Fruit fly (Drosophila melanogaster) S2 (cell line): ENCODE measurements around the gene tna.

Source experiments
- CG8478 ChIP-seq: fragments of >200 bp; optimal IDR thresholded peaks from 2 replicates; lab custom pipeline; 2018
- CTCF ChIP-seq, 2 experiments: fragments of >200 bp; optimal IDR thresholded peaks; 2 replicates each; lab custom pipeline; 2018

Gene tna

dm6 chr3L:10837869-10838783, 2.8 kb downstream of the tna start:
- TF ChIP-seq CTCF (optimal IDR thresholded peaks at IDR 0.05; lab: Kevin White, UChicago): no peak
- no peak for TF ChIP-seq CG8478 (lab: Kevin White, UChicago)

DNA sequence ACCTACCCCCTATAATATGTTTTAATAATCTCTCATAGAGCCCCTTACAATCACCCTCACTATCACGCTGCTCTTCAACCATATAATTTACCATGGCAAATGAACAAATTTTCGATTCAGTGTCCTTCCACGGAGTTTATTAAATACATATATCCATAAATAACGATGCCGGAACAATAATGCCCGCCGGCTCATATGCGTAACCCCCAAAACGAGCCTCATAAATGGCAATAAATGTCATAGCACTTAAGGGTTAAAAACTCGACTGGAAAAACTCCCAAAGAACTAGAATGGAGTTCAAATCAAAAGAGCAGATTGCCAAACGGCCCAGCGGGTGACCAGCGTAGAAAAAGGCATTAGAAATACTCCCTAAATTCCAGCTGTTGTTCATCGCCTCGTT, 5.5 kb downstream of the tna start:
- no peak for TF ChIP-seq CG8478 (lab: Kevin White, UChicago)
- no peak for TF ChIP-seq CTCF (optimal IDR thresholded peaks at IDR 0.05; lab: Kevin White, UChicago)

DNA sequence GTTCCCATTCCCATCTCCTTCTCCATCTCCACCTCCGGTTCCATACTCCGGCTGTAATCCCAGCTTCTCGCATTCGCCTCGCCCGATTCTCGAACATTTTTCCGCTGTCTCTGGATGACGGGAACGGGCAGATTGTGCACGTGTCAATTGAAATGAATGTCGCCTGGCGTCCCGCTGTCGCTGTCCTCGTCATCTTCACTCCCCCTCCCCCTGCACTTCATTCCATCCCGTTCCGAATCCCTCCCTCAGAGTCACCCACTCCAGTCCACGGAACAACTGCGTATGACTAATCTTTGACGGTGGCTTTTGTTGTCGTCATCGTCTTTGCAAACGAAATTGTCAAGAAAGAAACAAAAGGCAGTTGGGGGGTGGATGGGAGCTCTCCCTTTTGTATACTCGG, 6.6 kb downstream of the tna start:
- TF ChIP-seq CTCF (optimal IDR thresholded peaks at IDR 0.05; lab: Kevin White, UChicago): no peak
- no peak for TF ChIP-seq CG8478 (lab: Kevin White, UChicago)

- no peak for TF ChIP-seq CG8478 (lab: Kevin White, UChicago)
- no peak for TF ChIP-seq CTCF (optimal IDR thresholded peaks at IDR 0.05; lab: Kevin White, UChicago)
Observed at dm6 chr3L:10842830-10843229, 7.5 kb downstream of the tna start.

dm6 chr3L:10843273-10843672, 7.9 kb downstream of the tna start:
- TF ChIP-seq CG8478 (lab: Kevin White, UChicago) (no peak), CTCF (optimal IDR thresholded peaks at IDR 0.05; lab: Kevin White, UChicago) (no peak)

DNA sequence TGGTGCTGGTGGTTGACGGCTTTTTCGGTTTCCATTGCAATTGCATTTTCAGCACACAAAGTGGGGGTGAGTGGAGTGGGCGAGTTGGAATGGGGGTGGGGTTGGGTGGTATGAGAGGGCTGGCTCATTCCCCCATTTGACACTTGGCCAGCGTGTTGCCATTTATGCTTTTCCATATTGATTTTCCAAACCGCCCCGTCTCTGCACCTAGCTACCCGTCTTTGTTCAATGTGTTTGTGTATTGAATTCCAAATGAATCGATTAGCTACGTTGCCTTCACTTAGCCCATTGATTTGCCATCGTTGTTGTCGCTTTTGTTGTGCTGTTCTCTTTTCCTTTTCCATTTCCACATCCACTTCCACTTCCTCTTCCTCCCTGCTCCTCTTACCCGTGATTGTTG, 8.4 kb downstream of the tna start:
- TF ChIP-seq CTCF (optimal IDR thresholded peaks at IDR 0.05; lab: Kevin White, UChicago) (no peak), CG8478 (lab: Kevin White, UChicago) (no peak)

DNA sequence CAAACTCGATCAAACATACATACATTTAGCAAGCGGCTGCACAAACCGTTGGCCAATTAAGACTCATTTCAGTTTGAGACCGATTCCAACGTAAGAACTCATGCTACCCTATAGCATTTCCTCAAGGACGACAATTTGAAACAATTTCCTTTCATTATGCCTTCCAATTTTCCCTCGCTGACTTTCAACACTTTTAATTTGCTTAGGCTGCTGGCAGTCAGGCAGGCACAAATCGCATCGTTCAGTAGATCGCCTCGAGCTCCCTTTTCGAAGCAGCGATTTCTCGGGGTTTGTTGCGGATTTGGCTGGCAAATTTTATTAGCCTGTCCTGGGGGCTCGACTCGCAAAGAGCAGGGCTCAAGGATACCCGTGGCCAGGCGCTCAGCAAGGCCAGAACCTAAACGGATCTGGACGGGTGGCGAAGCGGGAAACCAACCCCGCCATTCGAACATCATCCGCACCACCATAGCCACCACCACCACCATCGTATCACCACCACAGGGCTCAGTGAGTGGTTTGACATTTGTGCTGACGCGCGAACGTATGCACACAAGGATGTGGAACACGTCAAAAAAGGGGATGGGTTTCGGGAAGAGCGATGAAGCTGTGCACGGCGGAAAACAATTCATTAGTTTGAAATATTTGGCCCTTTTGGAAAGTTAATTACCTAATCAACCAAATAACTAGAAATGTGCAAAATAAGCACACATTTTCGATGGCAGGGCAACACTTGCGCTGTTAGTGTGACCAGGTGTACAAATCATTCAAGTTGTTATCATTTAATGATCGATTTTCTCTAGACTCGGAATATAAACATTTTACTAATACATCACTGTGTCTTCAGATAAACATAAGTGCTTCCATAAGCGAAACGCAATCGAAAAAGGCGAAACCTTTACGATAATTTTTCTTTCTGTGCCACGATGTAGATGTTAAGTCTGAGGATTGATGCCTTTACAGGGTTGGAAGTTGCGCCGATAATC, 9.5 kb downstream of the tna start:
- TF ChIP-seq CTCF (optimal IDR thresholded peaks at IDR 0.05; lab: Kevin White, UChicago): no peak
- TF ChIP-seq CG8478 (lab: Kevin White, UChicago): no peak

DNA sequence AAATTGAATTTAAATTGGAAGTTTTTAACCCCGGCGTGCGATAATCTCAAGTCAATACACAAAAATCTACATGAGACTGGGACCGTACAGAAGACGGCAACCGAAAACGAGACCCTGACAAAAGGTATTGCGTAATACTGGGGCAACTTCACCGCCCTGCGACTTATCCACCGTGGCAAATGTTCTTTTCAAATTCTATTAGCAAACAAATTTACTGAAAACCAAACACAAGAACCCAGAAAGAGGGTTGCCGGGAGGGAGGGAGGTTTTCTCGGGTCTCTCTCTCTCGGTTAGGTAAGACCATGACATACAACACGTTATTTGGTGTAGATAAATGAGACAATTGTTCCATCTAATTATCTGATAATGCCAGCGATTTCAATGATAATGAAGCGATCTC, 10.4 kb downstream of the tna start:
- TF ChIP-seq CG8478 (lab: Kevin White, UChicago): no peak
- no peak for TF ChIP-seq CTCF (optimal IDR thresholded peaks at IDR 0.05; lab: Kevin White, UChicago)

- TF ChIP-seq CTCF (optimal IDR thresholded peaks at IDR 0.05; lab: Kevin White, UChicago) (no peak), CG8478 (lab: Kevin White, UChicago) (no peak)
Observed at dm6 chr3L:10847790-10848492, 12.6 kb downstream of the tna start.

DNA sequence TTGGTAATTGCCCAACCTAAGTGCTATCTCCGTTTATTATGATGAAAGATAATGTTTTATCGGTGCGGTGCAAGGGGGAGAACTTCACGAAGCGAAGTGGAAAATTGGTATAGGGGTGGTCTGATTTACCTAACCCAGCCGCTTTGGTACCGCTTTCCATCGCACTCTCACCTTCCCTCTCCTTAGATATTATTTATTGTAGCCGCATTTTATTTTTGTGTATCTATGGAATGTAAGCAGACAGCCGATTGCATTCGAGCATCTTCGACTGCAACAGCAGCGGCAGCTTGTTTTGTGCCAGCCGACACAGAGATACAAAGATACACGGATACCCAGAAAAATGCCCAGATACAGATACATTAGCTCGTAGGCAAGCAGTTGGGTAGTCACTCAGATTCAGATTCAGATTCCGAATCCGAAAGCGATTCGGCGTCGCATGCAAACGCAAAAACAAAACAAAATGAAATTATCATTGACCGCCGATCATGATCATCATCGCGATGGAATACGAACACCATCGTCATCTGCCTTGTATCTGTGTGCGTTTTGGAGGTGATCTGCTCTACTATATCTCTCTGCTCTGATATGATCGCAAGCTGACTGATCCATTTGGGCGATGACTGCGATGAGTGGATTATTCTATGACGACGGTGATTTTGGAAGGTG, 13.5 kb downstream of the tna start:
- TF ChIP-seq CTCF (optimal IDR thresholded peaks at IDR 0.05; lab: Kevin White, UChicago) (no peak), CG8478 (lab: Kevin White, UChicago) (no peak)

- TF ChIP-seq CG8478 (lab: Kevin White, UChicago) (no peak), CTCF (optimal IDR thresholded peaks at IDR 0.05; lab: Kevin White, UChicago) (no peak)
Observed at dm6 chr3L:10849620-10850302, 14.4 kb downstream of the tna start.

- TF ChIP-seq CTCF (optimal IDR thresholded peaks at IDR 0.05; lab: Kevin White, UChicago) (peak in 1 of 2 experiments; percentile 7), CG8478 (lab: Kevin White, UChicago) (no peak)
Observed at dm6 chr3L:10851107-10851762, 15.9 kb downstream of the tna start.
